Worm (Caenorhabditis elegans) whole organism, late embryonic: Measurements from ENCODE around the gene srv-7.

Experiments used
- ceh-24 ChIP-seq: sonication (generic microtip); optimal IDR thresholded peaks from 2 replicates; lab custom pipeline; 2016; ENCODE audit warnings: mild to moderate bottlenecking, missing genetic modification characterization, missing compliant biosample characterization
- gmeb-2 ChIP-seq: sonication (generic microtip); optimal IDR thresholded peaks from 2 replicates; lab custom pipeline; 2016; ENCODE audit warnings: missing genetic modification characterization, inconsistent platforms, missing compliant biosample characterization
- nhr-232 ChIP-seq: sonication (generic microtip); optimal IDR thresholded peaks from 2 replicates; lab custom pipeline; 2016; ENCODE audit warnings: missing genetic modification characterization, missing compliant biosample characterization
- pha-4 ChIP-seq: fragments of 150-350 bp; optimal IDR thresholded peaks from 2 replicates; lab custom pipeline; 2018; ENCODE audit warnings: missing biosample characterization, missing genetic modification reagents, missing genetic modification characterization
- rnt-1 ChIP-seq: sonication (generic microtip); optimal IDR thresholded peaks from 2 replicates; lab custom pipeline; 2016; ENCODE audit warnings: missing genetic modification characterization, missing compliant biosample characterization
- syd-9 ChIP-seq: sonication (generic microtip); optimal IDR thresholded peaks from 2 replicates; lab custom pipeline; 2016; ENCODE audit warnings: mild to moderate bottlenecking, missing genetic modification characterization, moderate library complexity, missing compliant biosample characterization
- unc-86 ChIP-seq: sonication (generic microtip); optimal IDR thresholded peaks from 2 replicates; lab custom pipeline; 2016; ENCODE audit warnings: missing genetic modification characterization, missing compliant biosample characterization
- ztf-16 ChIP-seq: sonication (generic microtip); optimal IDR thresholded peaks from 2 replicates; lab custom pipeline; 2017; ENCODE audit warnings: missing genetic modification characterization, missing compliant biosample characterization

- TF ChIP-seq nhr-232 (tag; lab: Kevin White, UChicago) (no peak), ceh-24 (no peak), rnt-1 (tag; lab: Kevin White, UChicago) (no peak), ztf-16 (tag; lab: Kevin White, UChicago) (no peak), syd-9 (tag; lab: Kevin White, UChicago) (no peak), pha-4 (no peak), gmeb-2 (tag; lab: Kevin White, UChicago) (no peak), unc-86 (tag; lab: Kevin White, UChicago) (no peak)
Measured at ce11 chrX:5695416-5695815, 47.6 kb upstream of the srv-7 start.
